Fruit fly (Drosophila melanogaster) whole organism, embryonic: ENCODE data around the gene Nph.

Experiments used
- CG10431 ChIP-seq: fragments of 200-800 bp; sonication (Bioruptor generic); optimal IDR thresholded peaks from 3 replicates; lab custom pipeline; 2018; ENCODE audit warnings: missing biosample characterization, mild to moderate bottlenecking, missing genetic modification characterization
- CG10543 ChIP-seq: fragments of 200-800 bp; sonication (Bioruptor generic); optimal IDR thresholded peaks from 3 replicates; lab custom pipeline; 2017; ENCODE audit warnings: missing biosample characterization, mild to moderate bottlenecking, missing genetic modification characterization, moderate library complexity
- CG10979 ChIP-seq: fragments of 200-800 bp; sonication (Bioruptor generic); optimal IDR thresholded peaks from 2 replicates; lab custom pipeline; 2018; ENCODE audit warnings: missing biosample characterization, mild to moderate bottlenecking, missing genetic modification characterization, moderate library complexity
- CG11093 ChIP-seq: fragments of 200-800 bp; sonication (Bioruptor generic); IDR thresholded peaks from 3 replicates; pipeline ENCODE4 v1.3.6; 2022; ENCODE audit warnings: missing biosample characterization, missing genetic modification characterization
- CG13775 ChIP-seq: fragments of 200-800 bp; sonication (Bioruptor generic); optimal IDR thresholded peaks from 3 replicates; lab custom pipeline; 2017; ENCODE audit warnings: missing biosample characterization, mild to moderate bottlenecking, missing genetic modification characterization
- CG1529 ChIP-seq: fragments of 200-800 bp; sonication (Bioruptor generic); optimal IDR thresholded peaks from 3 replicates; lab custom pipeline; 2018; ENCODE audit warnings: missing biosample characterization, missing genetic modification characterization
- CG1603 ChIP-seq: fragments of 200-800 bp; sonication (Bioruptor generic); optimal IDR thresholded peaks from 2 replicates; lab custom pipeline; 2019; ENCODE audit warnings: missing biosample characterization, mild to moderate bottlenecking, missing genetic modification characterization, moderate library complexity
- CG1647 ChIP-seq: fragments of 200-800 bp; sonication (Bioruptor generic); optimal IDR thresholded peaks from 3 replicates; lab custom pipeline; 2016; ENCODE audit warnings: missing biosample characterization, missing genetic modification characterization
- CG17912 ChIP-seq: fragments of 200-800 bp; sonication (Bioruptor generic); optimal IDR thresholded peaks from 2 replicates; lab custom pipeline; 2018; ENCODE audit warnings: missing biosample characterization, mild to moderate bottlenecking, missing genetic modification characterization
- CG18262 ChIP-seq: fragments of 200-800 bp; optimal IDR thresholded peaks from 3 replicates; lab custom pipeline; 2019; ENCODE audit warnings: missing biosample characterization, mild to moderate bottlenecking, missing genetic modification characterization, moderate library complexity
- CG2712 ChIP-seq: fragments of 200-800 bp; optimal IDR thresholded peaks from 3 replicates; lab custom pipeline; 2019; ENCODE audit warnings: missing biosample characterization, mild to moderate bottlenecking, missing genetic modification characterization, moderate library complexity
- CG3163 ChIP-seq: fragments of 200-800 bp; sonication (Bioruptor generic); optimal IDR thresholded peaks from 3 replicates; lab custom pipeline; 2016; ENCODE audit warnings: missing biosample characterization, missing genetic modification characterization
- CG34224 ChIP-seq: fragments of 200-800 bp; sonication (Bioruptor generic); IDR thresholded peaks from 3 replicates; pipeline ENCODE4 v1.3.6; 2022; ENCODE audit warnings: missing biosample characterization, missing genetic modification characterization; ENCODE audit not compliant: partially characterized antibody
- CG4820 ChIP-seq: fragments of 200-800 bp; sonication (Bioruptor generic); optimal IDR thresholded peaks from 3 replicates; lab custom pipeline; 2016; ENCODE audit warnings: missing biosample characterization, missing genetic modification characterization
- CG7963 ChIP-seq: fragments of 200-800 bp; sonication (Bioruptor generic); IDR thresholded peaks from 3 replicates; pipeline ENCODE4 v1.3.6; 2022; ENCODE audit warnings: missing biosample characterization, missing genetic modification characterization; ENCODE audit not compliant: partially characterized antibody
- CG7987 ChIP-seq: fragments of 200-800 bp; sonication (Bioruptor generic); optimal IDR thresholded peaks from 2 replicates; lab custom pipeline; 2018; ENCODE audit warnings: missing biosample characterization, mild to moderate bottlenecking, missing genetic modification characterization, moderate library complexity
- CG8765 ChIP-seq: fragments of 200-800 bp; sonication (Bioruptor generic); IDR thresholded peaks from 2 replicates; pipeline ENCODE4 v1.3.6; 2022; ENCODE audit warnings: missing biosample characterization, missing genetic modification characterization
- CG9437 ChIP-seq: fragments of 200-800 bp; sonication (Bioruptor generic); optimal IDR thresholded peaks from 2 replicates; lab custom pipeline; 2018; ENCODE audit warnings: missing biosample characterization, mild to moderate bottlenecking, missing genetic modification characterization
- CG9876 ChIP-seq: fragments of 200-800 bp; sonication (Bioruptor generic); optimal IDR thresholded peaks from 2 replicates; lab custom pipeline; 2016; ENCODE audit warnings: missing biosample characterization, missing genetic modification characterization
- Fer2 ChIP-seq: fragments of 200-800 bp; sonication (Bioruptor generic); optimal IDR thresholded peaks from 2 replicates; lab custom pipeline; 2018; ENCODE audit warnings: missing biosample characterization, mild to moderate bottlenecking, missing genetic modification characterization, moderate library complexity
- Hr78 ChIP-seq, 2 experiments: fragments of 200-800 bp in 1 of 2; fragments of >200 bp in 1 of 2; sonication (Bioruptor generic) in 1 of 2; optimal IDR thresholded peaks; 2 replicates each; lab custom pipeline; 2017 to 2019; ENCODE audit warnings: missing biosample characterization in 2 of 2, missing genetic modification characterization in 2 of 2, mild to moderate bottlenecking in 1 of 2, moderate library complexity in 1 of 2
- MBD-R2 ChIP-seq: fragments of 200-800 bp; sonication (Bioruptor generic); IDR thresholded peaks from 2 replicates; pipeline ENCODE4 v1.3.6; 2022; ENCODE audit warnings: missing biosample characterization, missing genetic modification characterization
- MTF-1 ChIP-seq: fragments of 200-800 bp; sonication (Bioruptor generic); optimal IDR thresholded peaks from 2 replicates; lab custom pipeline; 2018; ENCODE audit warnings: missing biosample characterization, mild to moderate bottlenecking, missing genetic modification characterization, borderline replicate concordance
- Mes4 ChIP-seq: fragments of 200-800 bp; sonication (Bioruptor generic); optimal IDR thresholded peaks from 2 replicates; lab custom pipeline; 2016; ENCODE audit warnings: missing biosample characterization, missing genetic modification characterization
- Nf-YA ChIP-seq: fragments of 200-800 bp; sonication (Bioruptor generic); IDR thresholded peaks from 2 replicates; pipeline ENCODE4 v1.3.6; 2022; ENCODE audit warnings: missing biosample characterization, missing genetic modification characterization
- Nf-YC ChIP-seq: fragments of 200-800 bp; optimal IDR thresholded peaks from 3 replicates; lab custom pipeline; 2019; ENCODE audit warnings: missing biosample characterization, mild to moderate bottlenecking, missing genetic modification characterization, moderate library complexity
- Optix ChIP-seq: fragments of 200-800 bp; sonication (Bioruptor generic); IDR thresholded peaks from 3 replicates; pipeline ENCODE4 v1.3.6; 2022; ENCODE audit warnings: missing biosample characterization, missing genetic modification characterization
- Six4 ChIP-seq: fragments of 200-800 bp; sonication (Bioruptor generic); optimal IDR thresholded peaks from 2 replicates; lab custom pipeline; 2016; ENCODE audit warnings: missing biosample characterization, missing genetic modification characterization
- Sry-β ChIP-seq: fragments of 200-800 bp; sonication (Bioruptor generic); optimal IDR thresholded peaks from 2 replicates; lab custom pipeline; 2018; ENCODE audit warnings: missing biosample characterization, mild to moderate bottlenecking, missing genetic modification characterization, moderate library complexity
- Sry-δ ChIP-seq: fragments of 200-800 bp; sonication (Bioruptor generic); optimal IDR thresholded peaks from 2 replicates; lab custom pipeline; 2016; ENCODE audit warnings: missing biosample characterization, missing genetic modification characterization
- ab ChIP-seq: fragments of 200-800 bp; sonication (Bioruptor generic); optimal IDR thresholded peaks from 2 replicates; lab custom pipeline; 2016; ENCODE audit warnings: missing biosample characterization, missing genetic modification characterization
- chinmo ChIP-seq: fragments of 200-800 bp; sonication (Bioruptor generic); IDR thresholded peaks from 4 replicates; pipeline ENCODE4 v1.3.6; 2022; ENCODE audit warnings: missing biosample characterization, missing genetic modification characterization; ENCODE audit not compliant: partially characterized antibody
- dpn ChIP-seq, 2 experiments: fragments of 200-800 bp; sonication (Bioruptor generic); optimal IDR thresholded peaks; 3 replicates each; lab custom pipeline; 2016; ENCODE audit warnings: missing biosample characterization in 2 of 2, missing genetic modification characterization in 2 of 2
- fd3F ChIP-seq: fragments of 200-800 bp; sonication (Bioruptor generic); optimal IDR thresholded peaks from 2 replicates; lab custom pipeline; 2018; ENCODE audit warnings: missing biosample characterization, mild to moderate bottlenecking, missing genetic modification characterization, moderate library complexity
- gfzf ChIP-seq: fragments of 200-800 bp; sonication (Bioruptor generic); optimal IDR thresholded peaks from 2 replicates; lab custom pipeline; 2016; ENCODE audit warnings: missing biosample characterization, mild to moderate bottlenecking, missing genetic modification characterization, moderate library complexity
- ham ChIP-seq: fragments of 200-800 bp; sonication (Bioruptor generic); IDR thresholded peaks from 2 replicates; pipeline ENCODE4 v1.3.6; 2022; ENCODE audit warnings: missing biosample characterization, missing genetic modification characterization
- kay ChIP-seq: fragments of 200-800 bp; sonication (Bioruptor generic); optimal IDR thresholded peaks from 2 replicates; lab custom pipeline; 2016; ENCODE audit warnings: missing biosample characterization, missing genetic modification characterization
- klu ChIP-seq: fragments of 200-800 bp; sonication (Bioruptor generic); IDR thresholded peaks from 2 replicates; pipeline ENCODE4 v1.3.6; 2022; ENCODE audit warnings: missing biosample characterization, missing genetic modification characterization
- maf-S ChIP-seq: fragments of 200-800 bp; sonication (Bioruptor generic); optimal IDR thresholded peaks from 2 replicates; lab custom pipeline; 2016; ENCODE audit warnings: missing biosample characterization, missing genetic modification characterization
- peb ChIP-seq: fragments of 200-800 bp; sonication (Bioruptor generic); IDR thresholded peaks from 2 replicates; pipeline ENCODE4 v1.3.6; 2022; ENCODE audit warnings: missing biosample characterization, missing genetic modification characterization
- pita ChIP-seq: fragments of 200-800 bp; sonication (Bioruptor generic); optimal IDR thresholded peaks from 2 replicates; lab custom pipeline; 2017; ENCODE audit warnings: missing biosample characterization, mild to moderate bottlenecking, missing genetic modification characterization
- pzg ChIP-seq: fragments of 200-800 bp; sonication (Bioruptor generic); optimal IDR thresholded peaks from 3 replicates; lab custom pipeline; 2018; ENCODE audit warnings: missing biosample characterization, mild to moderate bottlenecking, missing genetic modification characterization, moderate library complexity
- ro ChIP-seq: fragments of 200-800 bp; sonication (Bioruptor generic); IDR thresholded peaks from 2 replicates; pipeline ENCODE4 v1.3.6; 2022; ENCODE audit warnings: missing biosample characterization, missing genetic modification characterization
- salm ChIP-seq: fragments of 200-800 bp; sonication (Bioruptor generic); optimal IDR thresholded peaks from 2 replicates; lab custom pipeline; 2018; ENCODE audit warnings: missing biosample characterization, mild to moderate bottlenecking, missing genetic modification characterization
- slp2 ChIP-seq: fragments of 200-800 bp; sonication (Bioruptor generic); optimal IDR thresholded peaks from 2 replicates; lab custom pipeline; 2016; ENCODE audit warnings: missing biosample characterization, missing genetic modification characterization
- sr ChIP-seq: fragments of 200-800 bp; sonication (Bioruptor generic); IDR thresholded peaks from 3 replicates; pipeline ENCODE4 v1.3.6; 2022; ENCODE audit warnings: missing biosample characterization, missing genetic modification characterization
- tna ChIP-seq: fragments of 200-800 bp; sonication (Bioruptor generic); IDR thresholded peaks from 2 replicates; pipeline ENCODE4 v1.3.6; 2022; ENCODE audit warnings: missing biosample characterization, missing genetic modification characterization; ENCODE audit not compliant: partially characterized antibody
- zen2 ChIP-seq: fragments of 200-800 bp; sonication (Bioruptor generic); IDR thresholded peaks from 3 replicates; pipeline ENCODE4 v1.3.6; 2022; ENCODE audit warnings: missing biosample characterization, missing genetic modification characterization; ENCODE audit not compliant: partially characterized antibody
- zf30C ChIP-seq: fragments of 200-800 bp; sonication (Bioruptor generic); optimal IDR thresholded peaks from 3 replicates; lab custom pipeline; 2018; ENCODE audit warnings: missing biosample characterization, mild to moderate bottlenecking, missing genetic modification characterization

Nph gene

DNA sequence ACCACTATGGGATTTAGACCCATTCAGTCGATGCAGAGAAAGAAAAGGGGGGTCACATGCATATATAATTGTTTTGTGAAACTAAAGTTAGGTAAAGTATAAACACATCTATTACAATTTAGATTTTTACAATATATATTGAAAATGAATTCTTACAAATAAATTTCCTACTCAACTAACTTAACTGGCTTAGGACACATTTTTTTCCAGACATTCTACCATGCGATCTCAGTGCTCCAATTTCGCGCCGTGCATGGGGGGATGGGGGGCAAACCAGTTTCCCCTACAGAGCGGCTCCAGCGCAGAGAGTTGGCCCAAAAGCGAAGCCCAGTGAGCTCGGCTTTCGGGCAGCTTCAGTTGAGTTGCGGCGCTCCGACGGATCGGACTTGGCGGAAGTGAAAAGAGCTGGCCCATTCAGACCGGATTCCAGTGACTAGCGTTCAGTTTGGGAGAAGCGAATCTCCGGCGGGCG lies 21.6 kb downstream of the Nph start, which contains the start of gene CG7896 (continued):
- TF ChIP-seq ham (GFP tag; lab: Robert Waterston, UW): 0 out of 2 replicates have a peak, but pooled peaks have one; percentile 38
- no peak for TF ChIP-seq MTF-1 (GFP tag; lab: Kevin White, UChicago)
- peak; percentile 41 for TF ChIP-seq fd3F (GFP tag; lab: Kevin White, UChicago)
- TF ChIP-seq CG9876 (GFP tag; lab: Kevin White, UChicago): no peak
- 0 out of 2 replicates have a peak, but pooled peaks have one; percentile 37 for TF ChIP-seq klu
- no peak for TF ChIP-seq CG7963 (GFP tag; lab: Robert Waterston, UW)
- TF ChIP-seq CG2712 (tag; lab: Kevin White, UChicago): peak; percentile 84
- TF ChIP-seq CG11093: peak; percentile 78
- TF ChIP-seq CG4820 (GFP tag; lab: Kevin White, UChicago): peak; percentile 52
- TF ChIP-seq pzg (GFP tag; lab: Kevin White, UChicago): no peak
- no peak for TF ChIP-seq Sry-δ (GFP tag; lab: Kevin White, UChicago)
- TF ChIP-seq tna (GFP tag; lab: Robert Waterston, UW): no peak
- TF ChIP-seq Nf-YA: 0 out of 2 replicates have a peak, but pooled peaks have one; percentile 52
- no peak for TF ChIP-seq Sry-β (GFP tag; lab: Kevin White, UChicago)
- TF ChIP-seq CG17912 (GFP tag; lab: Kevin White, UChicago): no peak
- TF ChIP-seq zf30C: peak; percentile 75
- TF ChIP-seq CG3163 (GFP tag; lab: Kevin White, UChicago): no peak
- TF ChIP-seq Fer2 (tag; lab: Kevin White, UChicago): peak; percentile 22
- TF ChIP-seq zen2 (GFP tag; lab: Robert Waterston, UW): no peak
- no peak for TF ChIP-seq CG10431 (GFP tag; lab: Kevin White, UChicago)
- TF ChIP-seq CG9437 (GFP tag; lab: Kevin White, UChicago): peak; percentile 38
- TF ChIP-seq CG1603 (tag; lab: Kevin White, UChicago): peak; percentile 31
- no peak for TF ChIP-seq CG34224
- peak in 1 of 2 experiments; percentile 62 for TF ChIP-seq Hr78 (GFP tag; optimal IDR thresholded peaks at IDR 0.05; lab: Kevin White, UChicago)
- TF ChIP-seq ro (GFP tag; lab: Robert Waterston, UW): 0 out of 2 replicates have a peak, but pooled peaks have one; percentile 56
- TF ChIP-seq gfzf: no peak
- TF ChIP-seq slp2 (GFP tag; lab: Kevin White, UChicago): peak; percentile 35
- TF ChIP-seq CG10979: peak; percentile 71
- peak; percentile 82 for TF ChIP-seq CG18262 (tag; lab: Kevin White, UChicago)
- peak; percentile 70 for TF ChIP-seq Nf-YC (tag; lab: Kevin White, UChicago)
- TF ChIP-seq Optix (GFP tag; lab: Robert Waterston, UW): 0 out of 3 replicates have a peak, but pooled peaks have one; percentile 30
- TF ChIP-seq chinmo (GFP tag; lab: Robert Waterston, UW): peak; percentile 86; the same call in 3 of the 4 replicates
- TF ChIP-seq sr (GFP tag; lab: Robert Waterston, UW): peak; percentile 25; the same call in 1 of the 3 replicates
- peak; percentile 42 for TF ChIP-seq CG1529 (GFP tag; lab: Kevin White, UChicago)
- TF ChIP-seq ab: no peak
- TF ChIP-seq maf-S (GFP tag; lab: Kevin White, UChicago): no peak
- TF ChIP-seq CG13775 (GFP tag; lab: Kevin White, UChicago): peak; percentile 58
- TF ChIP-seq peb (GFP tag; lab: Robert Waterston, UW): peak; percentile 80; the same call in 1 of the 2 replicates
- TF ChIP-seq Six4 (GFP tag; lab: Kevin White, UChicago): peak; percentile 25
- no peak for TF ChIP-seq CG7987 (GFP tag; lab: Kevin White, UChicago)
- TF ChIP-seq CG8765 (GFP tag; lab: Robert Waterston, UW): peak; percentile 40; the same call in 1 of the 2 replicates
- TF ChIP-seq salm (tag; lab: Kevin White, UChicago): no peak
- TF ChIP-seq pita: no peak
- TF ChIP-seq MBD-R2 (GFP tag; lab: Robert Waterston, UW): peak; percentile 51; the same call in 1 of the 2 replicates
- TF ChIP-seq CG10543: peak; percentile 74
- no peak for TF ChIP-seq kay (GFP tag; lab: Kevin White, UChicago)
- no peak for TF ChIP-seq Mes4
- TF ChIP-seq dpn (GFP tag; optimal IDR thresholded peaks at IDR 0.05; lab: Kevin White, UChicago): peak; percentile 14 to 71
- TF ChIP-seq CG1647 (GFP tag; lab: Kevin White, UChicago): no peak
